Worm (Caenorhabditis elegans) whole organism, L4 larva: ENCODE measurements around the gene F39D8.3.

Experiments
- F10B5.3 ChIP-seq: sonication (generic microtip); optimal IDR thresholded peaks from 2 replicates; lab custom pipeline; 2016; ENCODE audit warnings: mild to moderate bottlenecking, missing genetic modification characterization, missing compliant biosample characterization
- F26F4.8 ChIP-seq: fragments of 200-800 bp; sonication (Bioruptor generic); conservative IDR thresholded peaks from 2 replicates; pipeline ENCODE4 v1.3.6; 2022; ENCODE audit warnings: missing genetic modification characterization, missing compliant biosample characterization
- F37D6.2 ChIP-seq: sonication (generic microtip); optimal IDR thresholded peaks from 2 replicates; lab custom pipeline; 2016; ENCODE audit warnings: mild to moderate bottlenecking, missing genetic modification characterization, missing compliant biosample characterization
- F49E8.2 ChIP-seq: sonication (generic microtip); optimal IDR thresholded peaks from 2 replicates; lab custom pipeline; 2016; ENCODE audit warnings: missing compliant biosample characterization, mild to moderate bottlenecking, missing genetic modification characterization, borderline replicate concordance
- R02D3.7 ChIP-seq: fragments of 150-350 bp; sonication (generic microtip); optimal IDR thresholded peaks from 3 replicates; lab custom pipeline; 2014; ENCODE audit warnings: missing biosample characterization, missing genetic modification characterization
- T20F7.1 ChIP-seq: fragments of 200-800 bp; sonication (Bioruptor generic); optimal IDR thresholded peaks from 2 replicates; lab custom pipeline; 2018; ENCODE audit warnings: mild to moderate bottlenecking, missing genetic modification characterization, missing compliant biosample characterization
- Y105C5A.15 ChIP-seq: fragments of 200-800 bp; sonication (Bioruptor generic); IDR thresholded peaks from 2 replicates; pipeline ENCODE4 v1.3.6; 2022; ENCODE audit warnings: missing genetic modification characterization, missing compliant biosample characterization
- aha-1 ChIP-seq: fragments of 150-350 bp; peaks from one replicate; lab custom pipeline; 2014; ENCODE audit warnings: missing biosample characterization, missing genetic modification characterization
- ama-1 ChIP-seq: fragments of 150-350 bp; optimal IDR thresholded peaks from 2 replicates; lab custom pipeline; 2014; ENCODE audit warnings: inconsistent platforms, mixed read lengths
- ceh-20 ChIP-seq: fragments of 200-800 bp; sonication (Bioruptor generic); IDR thresholded peaks from 2 replicates; pipeline ENCODE4 v1.3.6; 2022; ENCODE audit warnings: missing genetic modification reagents, missing genetic modification characterization, missing compliant biosample characterization
- ces-1 ChIP-seq: fragments of 150-350 bp; sonication (generic microtip); optimal IDR thresholded peaks from 4 replicates; lab custom pipeline; 2014; ENCODE audit warnings: missing biosample characterization, missing genetic modification reagents, missing genetic modification characterization
- cey-2 ChIP-seq: sonication (generic microtip); optimal IDR thresholded peaks from 3 replicates; lab custom pipeline; 2017; ENCODE audit warnings: missing genetic modification characterization, mild to moderate bottlenecking, missing compliant biosample characterization, antibody characterized with exemption, borderline replicate concordance; ENCODE audit not compliant: insufficient read depth
- ctbp-1 ChIP-seq: fragments of 200-800 bp; sonication (Bioruptor generic); IDR thresholded peaks from 2 replicates; pipeline ENCODE4 v1.3.6; 2022; ENCODE audit warnings: missing genetic modification reagents, missing genetic modification characterization, missing compliant biosample characterization
- daf-12 ChIP-seq: fragments of 150-350 bp; optimal IDR thresholded peaks from 2 replicates; lab custom pipeline; 2014; ENCODE audit warnings: missing biosample characterization, missing genetic modification reagents, missing genetic modification characterization
- daf-16 ChIP-seq, 3 experiments: sonication (generic microtip); optimal IDR thresholded peaks; 2 replicates each; lab custom pipeline; 2016 to 2017; ENCODE audit warnings: missing genetic modification characterization in 3 of 3, missing genetic modification reagents in 3 of 3, mild to moderate bottlenecking in 2 of 3, missing compliant biosample characterization in 2 of 3, missing biosample characterization in 1 of 3, moderate library complexity in 1 of 3
- daf-19 ChIP-seq: fragments of 200-800 bp; sonication (Bioruptor generic); conservative IDR thresholded peaks from 2 replicates; pipeline ENCODE4 v1.3.6; 2022; ENCODE audit warnings: missing genetic modification characterization, missing compliant biosample characterization
- daf-8 ChIP-seq: fragments of 200-800 bp; sonication (Bioruptor generic); IDR thresholded peaks from 2 replicates; pipeline ENCODE4 v1.3.6; 2022; ENCODE audit warnings: missing genetic modification characterization, missing compliant biosample characterization
- dmd-6 ChIP-seq: fragments of 200-800 bp; sonication (Bioruptor generic); IDR thresholded peaks from 2 replicates; pipeline ENCODE4 v1.3.6; 2022; ENCODE audit warnings: missing genetic modification reagents, missing genetic modification characterization, missing compliant biosample characterization
- dpl-1 ChIP-seq: fragments of 150-350 bp; optimal IDR thresholded peaks from 2 replicates; lab custom pipeline; 2014; ENCODE audit warnings: missing biosample characterization, missing genetic modification reagents, missing genetic modification characterization
- duxl-1 ChIP-seq: sonication (generic microtip); optimal IDR thresholded peaks from 2 replicates; lab custom pipeline; 2016; ENCODE audit warnings: mild to moderate bottlenecking, missing genetic modification characterization, moderate library complexity, missing compliant biosample characterization; ENCODE audit not compliant: poor library complexity
- egl-27 ChIP-seq: sonication (generic microtip); optimal IDR thresholded peaks from 3 replicates; lab custom pipeline; 2017; ENCODE audit warnings: missing biosample characterization, missing genetic modification reagents, missing genetic modification characterization
- fos-1 ChIP-seq: fragments of 150-350 bp; optimal IDR thresholded peaks from 2 replicates; lab custom pipeline; 2014; ENCODE audit warnings: missing biosample characterization, missing genetic modification characterization
- gei-8 ChIP-seq: fragments of 200-800 bp; sonication (Bioruptor generic); optimal IDR thresholded peaks from 2 replicates; lab custom pipeline; 2018; ENCODE audit warnings: mild to moderate bottlenecking, missing genetic modification characterization, missing compliant biosample characterization
- hlh-11 ChIP-seq: fragments of 200-800 bp; sonication (Bioruptor generic); optimal IDR thresholded peaks from 2 replicates; lab custom pipeline; 2018; ENCODE audit warnings: mild to moderate bottlenecking, missing genetic modification characterization, missing compliant biosample characterization
- hlh-30 ChIP-seq: sonication (generic microtip); optimal IDR thresholded peaks from 2 replicates; lab custom pipeline; 2017; ENCODE audit warnings: antibody characterized with exemption, mild to moderate bottlenecking, missing genetic modification characterization, missing compliant biosample characterization; ENCODE audit not compliant: insufficient read depth
- hmg-1.1 ChIP-seq: fragments of 200-800 bp; sonication (Bioruptor generic); IDR thresholded peaks from 2 replicates; pipeline ENCODE4 v1.3.6; 2022; ENCODE audit warnings: missing genetic modification reagents, missing genetic modification characterization, missing compliant biosample characterization
- jun-1 ChIP-seq: fragments of 150-350 bp; optimal IDR thresholded peaks from 2 replicates; lab custom pipeline; 2014; ENCODE audit warnings: missing biosample characterization, missing genetic modification reagents, missing genetic modification characterization
- lim-7 ChIP-seq: fragments of 200-800 bp; sonication (Bioruptor generic); IDR thresholded peaks from 2 replicates; pipeline ENCODE4 v1.3.6; 2022; ENCODE audit warnings: missing genetic modification characterization, missing compliant biosample characterization
- lin-38 ChIP-seq: fragments of 200-800 bp; sonication (Bioruptor generic); IDR thresholded peaks from 2 replicates; pipeline ENCODE4 v1.3.6; 2022; ENCODE audit warnings: missing genetic modification reagents, missing genetic modification characterization, missing compliant biosample characterization
- lin-39 ChIP-seq: fragments of 150-350 bp; optimal IDR thresholded peaks from 2 replicates; lab custom pipeline; 2014; ENCODE audit warnings: missing biosample characterization, missing genetic modification reagents, missing genetic modification characterization
- lsy-2 ChIP-seq, 2 experiments: fragments of 150-350 bp in 1 of 2; sonication (generic microtip) in 1 of 2; optimal IDR thresholded peaks; 2 replicates each; lab custom pipeline; 2014 to 2017; ENCODE audit warnings: missing biosample characterization in 2 of 2, missing genetic modification characterization in 2 of 2
- madf-9 ChIP-seq: fragments of 200-800 bp; sonication (Bioruptor generic); conservative IDR thresholded peaks from 2 replicates; pipeline ENCODE4 v1.3.6; 2022; ENCODE audit warnings: missing genetic modification reagents, missing genetic modification characterization, missing compliant biosample characterization
- mdt-29 ChIP-seq: fragments of 200-800 bp; sonication (Bioruptor generic); IDR thresholded peaks from 2 replicates; pipeline ENCODE4 v1.3.6; 2022; ENCODE audit warnings: missing genetic modification reagents, missing genetic modification characterization, missing compliant biosample characterization
- mes-2 ChIP-seq: sonication (generic microtip); optimal IDR thresholded peaks from 2 replicates; lab custom pipeline; 2016; ENCODE audit warnings: missing genotype, mild to moderate bottlenecking, missing genetic modification characterization, missing compliant biosample characterization; ENCODE audit not compliant: poor library complexity, severe bottlenecking
- mxl-2 ChIP-seq: fragments of 200-800 bp; sonication (Bioruptor generic); conservative IDR thresholded peaks from 2 replicates; pipeline ENCODE4 v1.3.6; 2022; ENCODE audit warnings: missing genetic modification reagents, missing genetic modification characterization, missing compliant biosample characterization
- mxl-3 ChIP-seq: fragments of 200-800 bp; sonication (Bioruptor generic); optimal IDR thresholded peaks from 2 replicates; lab custom pipeline; 2018; ENCODE audit warnings: mild to moderate bottlenecking, missing genetic modification characterization, missing compliant biosample characterization
- nhr-10 ChIP-seq: fragments of 150-350 bp; optimal IDR thresholded peaks from 2 replicates; lab custom pipeline; 2014; ENCODE audit warnings: missing biosample characterization, missing genetic modification characterization
- nhr-42 ChIP-seq: fragments of 200-800 bp; sonication (Bioruptor generic); IDR thresholded peaks from 2 replicates; pipeline ENCODE4 v1.3.6; 2022; ENCODE audit warnings: missing genetic modification characterization, missing compliant biosample characterization
- nhr-77 ChIP-seq: fragments of 150-350 bp; optimal IDR thresholded peaks from 2 replicates; lab custom pipeline; 2014; ENCODE audit warnings: missing biosample characterization, missing genetic modification characterization
- pha-4 ChIP-seq, 2 experiments: fragments of 150-350 bp in 1 of 2; fragments of 200-800 bp in 1 of 2; sonication (Bioruptor generic) in 1 of 2; IDR thresholded peaks in 1 of 2; optimal IDR thresholded peaks in 1 of 2; 2 replicates each; pipeline versions ENCODE4 v1.3.6 to Lab custom; 2014 to 2022; ENCODE audit warnings: missing genetic modification characterization in 2 of 2, missing genetic modification reagents in 2 of 2, missing biosample characterization in 1 of 2, missing compliant biosample characterization in 1 of 2
- rbr-2 ChIP-seq: sonication (generic microtip); optimal IDR thresholded peaks from 2 replicates; lab custom pipeline; 2016; ENCODE audit warnings: missing genotype, missing genetic modification characterization, missing compliant biosample characterization
- saeg-2 ChIP-seq: fragments of 200-800 bp; sonication (Bioruptor generic); IDR thresholded peaks from 2 replicates; pipeline ENCODE4 v1.3.6; 2022; ENCODE audit warnings: missing genetic modification reagents, missing genetic modification characterization, missing compliant biosample characterization
- sdz-12 ChIP-seq: fragments of 200-800 bp; sonication (Bioruptor generic); optimal IDR thresholded peaks from 2 replicates; lab custom pipeline; 2018; ENCODE audit warnings: mild to moderate bottlenecking, missing genetic modification characterization, missing compliant biosample characterization
- snpc-1.2 ChIP-seq: fragments of 200-800 bp; sonication (Bioruptor generic); IDR thresholded peaks from 2 replicates; pipeline ENCODE4 v1.3.6; 2022; ENCODE audit warnings: missing genetic modification reagents, missing genetic modification characterization, missing compliant biosample characterization
- spr-1 ChIP-seq: sonication (generic microtip); optimal IDR thresholded peaks from 2 replicates; lab custom pipeline; 2016; ENCODE audit warnings: mild to moderate bottlenecking, missing genetic modification characterization, missing compliant biosample characterization
- spr-3 ChIP-seq: fragments of 200-800 bp; sonication (Bioruptor generic); optimal IDR thresholded peaks from 2 replicates; lab custom pipeline; 2018; ENCODE audit warnings: mild to moderate bottlenecking, missing genetic modification characterization, missing compliant biosample characterization
- tag-97 ChIP-seq: fragments of 200-800 bp; sonication (Bioruptor generic); IDR thresholded peaks from 2 replicates; pipeline ENCODE4 v1.3.6; 2022; ENCODE audit warnings: missing genetic modification characterization, missing compliant biosample characterization
- tra-1 ChIP-seq: fragments of 200-800 bp; sonication (Bioruptor generic); IDR thresholded peaks from 2 replicates; pipeline ENCODE4 v1.3.6; 2022; ENCODE audit warnings: missing genetic modification reagents, missing genetic modification characterization, missing compliant biosample characterization
- unc-39 ChIP-seq: sonication (generic microtip); optimal IDR thresholded peaks from 2 replicates; lab custom pipeline; 2017; ENCODE audit warnings: missing biosample characterization, missing genetic modification characterization
- zfp-2 ChIP-seq: sonication (generic microtip); optimal IDR thresholded peaks from 2 replicates; lab custom pipeline; 2016; ENCODE audit warnings: mild to moderate bottlenecking, missing genetic modification characterization, missing compliant biosample characterization
- ztf-11 ChIP-seq: fragments of 150-350 bp; optimal IDR thresholded peaks from 2 replicates; lab custom pipeline; 2014; ENCODE audit warnings: missing biosample characterization, missing genetic modification characterization

Gene F39D8.3

DNA sequence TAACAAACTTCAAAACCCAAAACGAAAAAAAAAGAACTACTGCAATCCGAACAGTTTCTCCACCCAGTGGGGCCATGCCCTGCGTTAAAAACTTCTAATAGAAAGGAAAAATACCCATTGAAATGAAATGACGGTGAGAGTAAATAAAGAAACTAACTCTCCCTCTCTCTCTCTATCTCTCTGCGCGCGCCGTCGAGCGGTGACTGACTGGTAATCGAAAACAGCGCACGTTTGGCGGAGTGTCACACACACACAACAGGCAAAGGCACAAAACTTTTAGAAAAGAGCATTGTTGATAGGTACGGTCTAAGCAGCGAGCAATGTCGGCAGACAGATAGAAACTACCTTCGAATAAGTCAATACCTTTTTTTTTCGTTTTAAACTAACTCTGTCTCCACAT lies 44.2 kb upstream of the F39D8.3 start (continued):
- TF ChIP-seq lin-39 (tag; lab: Kevin White, UChicago) (no peak), egl-27 (tag; lab: Kevin White, UChicago) (no peak), R02D3.7 (tag; lab: Kevin White, UChicago) (no peak), cey-2 (tag; lab: Kevin White, UChicago) (no peak), spr-3 (GFP tag; lab: Kevin White, UChicago) (no peak), daf-8 (no peak), daf-19 (no peak), ctbp-1 (GFP tag; lab: Robert Waterston, UW) (no peak), ama-1 (lab: Kevin White, UChicago) (no peak), mes-2 (tag; lab: Kevin White, UChicago) (peak; percentile 55), lin-38 (GFP tag; lab: Robert Waterston, UW) (no peak), lim-7 (GFP tag; lab: Robert Waterston, UW) (no peak), F49E8.2 (tag; lab: Kevin White, UChicago) (no peak), nhr-42 (GFP tag; lab: Robert Waterston, UW) (no peak), tag-97 (GFP tag; lab: Robert Waterston, UW) (no peak), ztf-11 (tag; lab: Kevin White, UChicago) (no peak), snpc-1.2 (no peak), F10B5.3 (tag; lab: Kevin White, UChicago) (no peak), daf-16 (GFP tag; optimal IDR thresholded peaks at IDR 0.05; lab: Kevin White, UChicago) (no peak), daf-16 (tag; optimal IDR thresholded peaks at IDR 0.05; lab: Kevin White, UChicago) (peak; percentile 85), lsy-2 (tag; optimal IDR thresholded peaks at IDR 0.05; lab: Kevin White, UChicago) (peak in 1 of 2 experiments; percentile 3), F37D6.2 (no peak), dpl-1 (no peak), duxl-1 (tag; lab: Kevin White, UChicago) (no peak), mxl-2 (no peak), spr-1 (tag; lab: Kevin White, UChicago) (no peak), tra-1 (GFP tag; lab: Robert Waterston, UW) (no peak), hlh-11 (tag; lab: Kevin White, UChicago) (peak; percentile 59), saeg-2 (GFP tag; lab: Robert Waterston, UW) (no peak), ceh-20 (GFP tag; lab: Robert Waterston, UW) (no peak), zfp-2 (no peak), gei-8 (GFP tag; lab: Kevin White, UChicago) (no peak), ces-1 (GFP tag; lab: Kevin White, UChicago) (no peak), fos-1 (tag; lab: Kevin White, UChicago) (no peak), nhr-10 (tag; lab: Kevin White, UChicago) (no peak), F26F4.8 (no peak), unc-39 (no peak), jun-1 (no peak), T20F7.1 (no peak), Y105C5A.15 (GFP tag; lab: Robert Waterston, UW) (no peak), rbr-2 (tag; lab: Kevin White, UChicago) (peak; percentile 42), mdt-29 (GFP tag; lab: Robert Waterston, UW) (no peak), madf-9 (no peak), aha-1 (tag; lab: Kevin White, UChicago) (peak; percentile 11), nhr-77 (tag; lab: Kevin White, UChicago) (peak; percentile 65), dmd-6 (GFP tag; lab: Robert Waterston, UW) (peak; percentile 46), daf-12 (no peak), hmg-1.1 (GFP tag; lab: Robert Waterston, UW) (no peak), mxl-3 (peak; percentile 42), hlh-30 (tag; lab: Kevin White, UChicago) (peak; percentile 52), pha-4 (GFP tag; IDR thresholded peaks at IDR 0.05; lab: Robert Waterston, UW) (no peak), pha-4 (tag; optimal IDR thresholded peaks at IDR 0.05; lab: Kevin White, UChicago) (peak; percentile 9), sdz-12 (GFP tag; lab: Kevin White, UChicago) (no peak)
